Fruit fly (Drosophila melanogaster) whole organism, pupa: Measurements from ENCODE around the gene CG33170.

Experiments
- CG10348 ChIP-seq: fragments of 200-800 bp; sonication (Bioruptor generic); IDR thresholded peaks from 2 replicates; pipeline ENCODE4 v1.3.6; 2022; ENCODE audit warnings: missing biosample characterization, missing genetic modification characterization
- CG12605 ChIP-seq: fragments of 200-800 bp; sonication (Bioruptor generic); IDR thresholded peaks from 2 replicates; pipeline ENCODE4 v1.3.6; 2022; ENCODE audit warnings: missing biosample characterization, missing genetic modification characterization
- CG13204 ChIP-seq: fragments of 200-800 bp; sonication (Bioruptor generic); optimal IDR thresholded peaks from 2 replicates; lab custom pipeline; 2018; ENCODE audit warnings: missing biosample characterization, mild to moderate bottlenecking, missing genetic modification characterization, moderate library complexity
- CG14655 ChIP-seq: fragments of 200-800 bp; sonication (Bioruptor generic); optimal IDR thresholded peaks from 3 replicates; lab custom pipeline; 2017; ENCODE audit warnings: mild to moderate bottlenecking, missing biosample characterization, missing genetic modification reagents, missing genetic modification characterization
- CG15710 ChIP-seq: fragments of 200-800 bp; sonication (Bioruptor generic); optimal IDR thresholded peaks from 2 replicates; lab custom pipeline; 2018; ENCODE audit warnings: missing biosample characterization, mild to moderate bottlenecking, missing genetic modification characterization, moderate library complexity
- CG17806 ChIP-seq: fragments of 200-800 bp; sonication (Bioruptor generic); optimal IDR thresholded peaks from 2 replicates; lab custom pipeline; 2018; ENCODE audit warnings: missing biosample characterization, mild to moderate bottlenecking, missing genetic modification characterization, moderate library complexity
- CG32121 ChIP-seq: fragments of 200-800 bp; sonication (Bioruptor generic); IDR thresholded peaks from 2 replicates; pipeline ENCODE4 v1.3.6; 2022; ENCODE audit warnings: missing biosample characterization, missing genetic modification characterization
- CG34367 ChIP-seq: fragments of 200-800 bp; sonication (Bioruptor generic); optimal IDR thresholded peaks from 2 replicates; lab custom pipeline; 2018; ENCODE audit warnings: missing biosample characterization, mild to moderate bottlenecking, missing genetic modification characterization
- CG4496 ChIP-seq: fragments of 200-800 bp; sonication (Bioruptor generic); IDR thresholded peaks from 3 replicates; pipeline ENCODE4 v1.3.6; 2022; ENCODE audit warnings: missing biosample characterization, missing genetic modification characterization
- CG8159 ChIP-seq: fragments of 200-800 bp; sonication (Bioruptor generic); optimal IDR thresholded peaks from 3 replicates; lab custom pipeline; 2018; ENCODE audit warnings: missing biosample characterization, mild to moderate bottlenecking, missing genetic modification characterization, moderate library complexity
- CG8301 ChIP-seq: fragments of 200-800 bp; sonication (Bioruptor generic); optimal IDR thresholded peaks from 2 replicates; lab custom pipeline; 2018; ENCODE audit warnings: missing biosample characterization, mild to moderate bottlenecking, missing genetic modification characterization
- CG9948 ChIP-seq: fragments of 200-800 bp; sonication (Bioruptor generic); optimal IDR thresholded peaks from 2 replicates; lab custom pipeline; 2018; ENCODE audit warnings: missing biosample characterization, mild to moderate bottlenecking, missing genetic modification characterization, moderate library complexity
- D1 ChIP-seq: fragments of 200-800 bp; sonication (Bioruptor generic); optimal IDR thresholded peaks from 2 replicates; lab custom pipeline; 2018; ENCODE audit warnings: missing biosample characterization, mild to moderate bottlenecking, missing genetic modification characterization, moderate library complexity
- EcR ChIP-seq: fragments of 200-800 bp; sonication (Bioruptor generic); optimal IDR thresholded peaks from 3 replicates; lab custom pipeline; 2019; ENCODE audit warnings: missing biosample characterization, missing genetic modification characterization, mild to moderate bottlenecking, moderate library complexity, missing genetic modification reagents
- Ets98B ChIP-seq: fragments of 200-800 bp; sonication (Bioruptor generic); IDR thresholded peaks from 2 replicates; pipeline ENCODE4 v1.3.6; 2022; ENCODE audit warnings: missing biosample characterization, missing genetic modification characterization
- Pif1A ChIP-seq: fragments of 200-800 bp; sonication (Bioruptor generic); optimal IDR thresholded peaks from 3 replicates; lab custom pipeline; 2016; ENCODE audit warnings: missing biosample characterization, missing genetic modification characterization
- Pif1B ChIP-seq: fragments of 200-800 bp; sonication (Bioruptor generic); optimal IDR thresholded peaks from 3 replicates; lab custom pipeline; 2016; ENCODE audit warnings: missing biosample characterization, missing genetic modification characterization
- Snoo ChIP-seq: fragments of 200-800 bp; sonication (Bioruptor generic); optimal IDR thresholded peaks from 3 replicates; lab custom pipeline; 2017; ENCODE audit warnings: missing biosample characterization, mild to moderate bottlenecking, missing genetic modification characterization, inconsistent platforms
- fd96Ca ChIP-seq: fragments of 200-800 bp; sonication (Bioruptor generic); IDR thresholded peaks from 3 replicates; pipeline ENCODE4 v1.3.6; 2022; ENCODE audit warnings: missing biosample characterization, missing genetic modification characterization
- gl ChIP-seq: fragments of 200-800 bp; sonication (Bioruptor generic); optimal IDR thresholded peaks from 2 replicates; lab custom pipeline; 2018; ENCODE audit warnings: missing biosample characterization, mild to moderate bottlenecking, missing genetic modification characterization
- rn ChIP-seq: fragments of 200-800 bp; sonication (Bioruptor generic); IDR thresholded peaks from 2 replicates; pipeline ENCODE4 v1.3.6; 2022; ENCODE audit warnings: missing biosample characterization, missing genetic modification characterization

Gene CG33170

DNA sequence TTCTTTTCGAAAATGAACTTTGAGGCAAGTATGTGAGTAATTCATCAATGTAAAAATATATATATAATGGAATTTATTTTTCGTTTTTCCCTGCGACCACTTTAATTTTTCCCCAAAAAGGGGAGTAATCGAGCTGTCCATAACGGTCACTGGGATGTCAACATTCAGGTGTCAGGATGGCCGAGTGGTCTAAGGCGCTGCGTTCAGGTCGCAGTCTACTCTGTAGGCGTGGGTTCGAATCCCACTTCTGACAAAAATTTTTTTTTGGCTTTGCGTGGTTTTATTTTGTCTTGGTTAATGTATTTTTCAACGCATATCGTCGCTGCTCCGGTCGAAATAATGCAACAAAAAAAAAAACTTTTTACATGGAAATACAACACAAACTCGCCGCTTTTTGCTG, 21.3 kb upstream of the CG33170 start:
- TF ChIP-seq CG34367 (no peak), CG14655 (GFP tag; lab: Kevin White, UChicago) (no peak), CG4496 (GFP tag; lab: Robert Waterston, UW) (no peak), rn (GFP tag; lab: Robert Waterston, UW) (no peak), CG32121 (GFP tag; lab: Robert Waterston, UW) (no peak), Pif1B (GFP tag; lab: Kevin White, UChicago) (no peak), D1 (no peak), gl (tag; lab: Kevin White, UChicago) (no peak), Pif1A (GFP tag; lab: Kevin White, UChicago) (no peak), EcR (GFP tag; lab: Kevin White, UChicago) (no peak), CG12605 (GFP tag; lab: Robert Waterston, UW) (no peak), CG13204 (GFP tag; lab: Kevin White, UChicago) (no peak), fd96Ca (no peak), CG9948 (tag; lab: Kevin White, UChicago) (no peak), Snoo (no peak)

DNA sequence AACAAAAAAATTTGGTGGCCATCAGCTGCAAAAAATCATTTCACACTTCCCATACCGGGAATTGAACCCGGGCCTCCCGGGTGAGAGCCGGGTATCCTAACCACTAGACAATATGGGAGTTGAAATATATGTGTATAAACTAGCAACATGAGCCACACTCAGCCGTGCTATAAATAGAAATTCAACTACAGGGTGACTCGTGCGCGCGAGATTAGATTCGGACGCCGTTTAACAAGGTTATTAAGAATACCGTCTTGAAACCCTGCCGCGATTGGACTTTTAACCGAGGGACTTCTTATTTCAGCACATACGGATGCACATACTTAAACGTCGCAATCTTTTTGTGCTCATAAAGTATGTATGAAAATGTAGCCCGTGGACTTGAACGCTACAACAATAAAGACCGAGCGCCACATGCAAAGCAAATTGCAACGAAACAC, 16.7 kb upstream of the CG33170 start:
- TF ChIP-seq Ets98B, result peak; percentile 26; the same call in 1 of the 2 replicates
- no peak for TF ChIP-seq CG9948 (tag; lab: Kevin White, UChicago)
- no peak for TF ChIP-seq CG14655 (GFP tag; lab: Kevin White, UChicago)
- TF ChIP-seq Pif1B (GFP tag; lab: Kevin White, UChicago), result no peak
- TF ChIP-seq CG8159 (tag; lab: Kevin White, UChicago), result peak; percentile 11
- no peak for TF ChIP-seq CG34367
- peak; percentile 33; the same call in 1 of the 2 replicates for TF ChIP-seq CG12605 (GFP tag; lab: Robert Waterston, UW)
- no peak for TF ChIP-seq CG17806
- peak; percentile 24 for TF ChIP-seq CG13204 (GFP tag; lab: Kevin White, UChicago)
- TF ChIP-seq CG32121 (GFP tag; lab: Robert Waterston, UW), result no peak
- no peak for TF ChIP-seq Pif1A (GFP tag; lab: Kevin White, UChicago)
- TF ChIP-seq Snoo, result peak; percentile 3
- no peak for TF ChIP-seq rn (GFP tag; lab: Robert Waterston, UW)
- no peak for TF ChIP-seq D1
- 0 out of 3 replicates have a peak, but pooled peaks have one; percentile 27 for TF ChIP-seq fd96Ca
- 0 out of 3 replicates have a peak, but pooled peaks have one; percentile 41 for TF ChIP-seq CG4496 (GFP tag; lab: Robert Waterston, UW)
- no peak for TF ChIP-seq CG15710 (tag; lab: Kevin White, UChicago)
- TF ChIP-seq CG10348 (GFP tag; lab: Robert Waterston, UW), result no peak
- TF ChIP-seq gl (tag; lab: Kevin White, UChicago), result peak; percentile 64
- peak; percentile 16 for TF ChIP-seq EcR (GFP tag; lab: Kevin White, UChicago)
- no peak for TF ChIP-seq CG8301

DNA sequence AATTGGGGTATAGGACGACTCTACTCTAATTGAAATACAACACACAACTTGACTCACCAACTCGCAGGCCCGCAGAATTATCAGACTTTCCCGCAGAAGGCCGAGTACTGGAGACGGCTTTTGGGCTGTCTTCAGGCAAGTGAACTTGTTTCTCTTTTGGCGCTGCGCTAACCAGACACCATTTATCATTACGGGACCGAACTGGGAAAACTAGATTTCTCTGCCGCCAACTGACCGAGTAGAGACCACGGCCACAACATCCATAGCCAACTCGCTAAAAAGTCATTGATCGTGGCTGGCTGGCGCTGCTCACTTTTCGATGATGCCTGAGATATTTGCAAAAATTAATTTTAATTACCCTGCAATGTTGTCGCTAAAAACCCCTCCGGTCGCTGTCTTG, 15.5 kb upstream of the CG33170 start:
- TF ChIP-seq gl (tag; lab: Kevin White, UChicago), result no peak
- no peak for TF ChIP-seq CG15710 (tag; lab: Kevin White, UChicago)
- 0 out of 3 replicates have a peak, but pooled peaks have one; percentile 45 for TF ChIP-seq CG4496 (GFP tag; lab: Robert Waterston, UW)
- TF ChIP-seq EcR (GFP tag; lab: Kevin White, UChicago), result peak; percentile 64

DNA sequence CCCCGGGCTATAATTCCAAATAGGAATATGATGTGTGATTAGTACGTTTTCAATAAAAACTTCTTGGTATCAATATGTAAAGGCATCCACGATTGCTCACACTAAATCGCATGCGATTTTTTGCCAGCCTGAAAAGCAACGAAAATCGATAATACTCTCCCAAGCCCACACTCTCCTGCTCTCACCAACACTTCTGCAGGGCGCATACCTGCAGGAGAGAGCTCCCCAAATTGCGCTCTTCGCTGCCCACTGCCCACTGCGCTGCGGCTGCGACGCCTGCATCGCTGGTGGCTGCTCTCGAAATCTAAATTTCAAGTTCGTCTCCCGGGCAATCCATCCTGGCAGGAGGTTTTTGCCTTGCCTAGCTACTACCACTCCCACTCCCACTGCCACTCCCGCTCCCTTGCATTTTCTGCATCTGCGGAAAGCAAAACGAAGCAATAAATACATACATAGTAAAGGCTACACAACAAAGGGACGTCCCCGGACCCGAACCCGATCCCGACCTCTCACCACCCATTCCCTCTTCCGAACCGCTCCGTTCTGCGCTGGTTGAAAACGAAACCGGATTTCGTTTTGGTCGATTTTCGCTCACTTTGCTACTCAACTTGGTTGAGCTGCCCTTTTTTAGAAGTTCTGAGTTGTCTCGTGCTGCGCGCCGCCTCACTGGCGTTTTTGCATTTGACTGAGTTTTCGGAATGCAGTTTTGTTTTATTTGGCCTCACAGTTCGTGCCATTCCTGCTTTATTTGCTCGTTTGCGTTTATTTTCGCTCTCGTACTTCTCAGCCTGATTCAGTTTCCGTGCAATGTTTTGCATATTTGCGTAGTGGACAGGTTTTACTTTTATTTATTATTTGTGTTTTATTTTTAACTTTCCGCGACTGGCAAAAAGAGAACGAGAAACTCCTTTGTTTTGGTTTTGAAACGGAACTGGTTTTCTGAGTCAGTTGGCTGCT, 12.9 kb upstream of the CG33170 start:
- TF ChIP-seq fd96Ca (peak; percentile 54; the same call in 2 of the 3 replicates), CG8301 (peak; percentile 23), EcR (GFP tag; lab: Kevin White, UChicago) (peak; percentile 91), CG10348 (GFP tag; lab: Robert Waterston, UW) (no peak), CG8159 (tag; lab: Kevin White, UChicago) (peak; percentile 88), CG32121 (GFP tag; lab: Robert Waterston, UW) (peak; percentile 29), CG17806 (peak; percentile 74), Pif1A (GFP tag; lab: Kevin White, UChicago) (peak; percentile 80), CG14655 (GFP tag; lab: Kevin White, UChicago) (peak; percentile 63), CG12605 (GFP tag; lab: Robert Waterston, UW) (peak; percentile 77), Ets98B (no peak), CG9948 (tag; lab: Kevin White, UChicago) (peak; percentile 75), gl (tag; lab: Kevin White, UChicago) (peak; percentile 97), CG4496 (GFP tag; lab: Robert Waterston, UW) (peak; percentile 60), D1 (peak; percentile 69), rn (GFP tag; lab: Robert Waterston, UW) (no peak), CG34367 (peak; percentile 86), CG13204 (GFP tag; lab: Kevin White, UChicago) (peak; percentile 90), Snoo (peak; percentile 73), Pif1B (GFP tag; lab: Kevin White, UChicago) (peak; percentile 81), CG15710 (tag; lab: Kevin White, UChicago) (peak; percentile 83)

DNA sequence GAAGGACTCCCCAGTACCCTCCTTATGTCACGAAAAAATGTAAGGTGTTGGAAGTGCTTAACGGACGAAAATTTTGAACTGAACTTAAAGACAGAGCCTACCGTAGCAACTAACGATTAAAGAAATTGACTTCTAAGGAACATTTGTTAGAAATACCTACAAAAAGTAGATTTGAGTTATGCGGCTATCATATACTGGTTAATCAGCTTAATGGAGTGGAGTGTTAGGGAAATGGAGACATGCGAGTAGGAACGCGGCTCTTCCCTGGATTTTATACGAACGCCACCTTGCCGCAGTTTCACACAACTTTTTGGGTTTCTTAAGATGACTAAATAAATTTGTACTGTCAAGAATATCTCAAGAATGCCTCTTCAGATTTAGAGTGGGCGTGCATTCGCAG, 11.0 kb upstream of the CG33170 start, which contains the start of gene CG32462:
CG32462 (minus strand) TSS at position 101 of the 400 bp plus-strand sequence.
- TF ChIP-seq CG4496 (GFP tag; lab: Robert Waterston, UW) (no peak), rn (GFP tag; lab: Robert Waterston, UW) (no peak), CG32121 (GFP tag; lab: Robert Waterston, UW) (no peak), Pif1B (GFP tag; lab: Kevin White, UChicago) (no peak), CG12605 (GFP tag; lab: Robert Waterston, UW) (no peak), D1 (no peak), CG10348 (GFP tag; lab: Robert Waterston, UW) (no peak), CG8301 (no peak), Pif1A (GFP tag; lab: Kevin White, UChicago) (no peak)
